Fruit fly (Drosophila melanogaster): ENCODE measurements around the gene Pi4KIIIalpha.
A peak's percentile ranks its signal among the peaks of the same experiment; 100 is the strongest.

Gene Pi4KIIIalpha

DNA sequence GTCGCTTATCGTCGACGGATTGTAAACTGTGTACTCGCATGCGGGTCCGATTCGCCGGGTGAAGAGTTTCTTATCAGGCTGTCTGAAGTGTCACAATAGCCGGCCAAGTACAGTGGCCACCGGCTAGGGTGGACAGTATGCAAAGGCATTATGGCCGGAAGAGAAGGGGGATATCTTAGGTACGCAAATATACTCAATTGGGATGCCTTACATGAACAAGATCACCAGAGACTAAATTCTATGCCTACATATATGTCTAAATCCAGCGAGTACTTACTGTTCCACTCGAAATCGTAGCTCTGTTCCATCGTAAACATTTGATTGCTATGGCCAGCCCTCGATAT is 30.9 kb upstream of the Pi4KIIIalpha start (continued):
- TF ChIP-seq gfzf (GFP tag; optimal IDR thresholded peaks at IDR 0.05) (peak; percentile 10), CG14860 (GFP tag; IDR thresholded peaks at IDR 0.05; ENCODE audit: partially characterized antibody) (no peak), CG4707 (GFP tag; optimal IDR thresholded peaks at IDR 0.05) (peak; percentile 64), CG33213 (GFP tag; optimal IDR thresholded peaks at IDR 0.05) (peak; percentile 91), Dbx (GFP tag; IDR thresholded peaks at IDR 0.05) (peak; percentile 96), Lim3 (GFP tag; IDR thresholded peaks at IDR 0.05) (peak; percentile 75), CG15269 (tag; optimal IDR thresholded peaks at IDR 0.05) (peak; percentile 93), Scr (GFP tag; IDR thresholded peaks at IDR 0.05; ENCODE audit: partially characterized antibody) (no peak), Sin3A (optimal IDR thresholded peaks at IDR 0.05) (no peak), crc (GFP tag; optimal IDR thresholded peaks at IDR 0.05) (peak; percentile 80), CG13123 (GFP tag; optimal IDR thresholded peaks at IDR 0.05) (peak; percentile 80), CG17912 (GFP tag; optimal IDR thresholded peaks at IDR 0.05) (no peak), CG12155 (GFP tag; optimal IDR thresholded peaks at IDR 0.05) (peak; percentile 90), ash1 (GFP tag; optimal IDR thresholded peaks at IDR 0.05) (peak; percentile 77), CG11247 (GFP tag; IDR thresholded peaks at IDR 0.05) (peak; percentile 95), Vsx1 (GFP tag; optimal IDR thresholded peaks at IDR 0.05) (peak; percentile 65), repo (GFP tag; optimal IDR thresholded peaks at IDR 0.05) (peak; percentile 92), Bgb (GFP tag; IDR thresholded peaks at IDR 0.05; ENCODE audit: partially characterized antibody) (no peak), dan (GFP tag; IDR thresholded peaks at IDR 0.05) (peak; percentile 63), NfI (GFP tag; optimal IDR thresholded peaks at IDR 0.05) (peak; percentile 86), CG8924 (tag; optimal IDR thresholded peaks at IDR 0.05) (peak; percentile 85), CG13287 (GFP tag; IDR thresholded peaks at IDR 0.05; ENCODE audit: partially characterized antibody) (no peak), Med (GFP tag) (peak; percentile 99), CG31388 (GFP tag; optimal IDR thresholded peaks at IDR 0.05) (peak; percentile 85), CG18599 (GFP tag; optimal IDR thresholded peaks at IDR 0.05) (peak; percentile 97), GATAe (GFP tag; conservative IDR thresholded peaks at IDR 0.05) (peak; percentile 98), CG3995 (GFP tag; optimal IDR thresholded peaks at IDR 0.05) (peak; percentile 75), corto (GFP tag; optimal IDR thresholded peaks at IDR 0.05) (peak; percentile 90), tgo (GFP tag; IDR thresholded peaks at IDR 0.05) (peak; percentile 94), Rx (GFP tag; IDR thresholded peaks at IDR 0.05) (peak; percentile 93), CG14441 (GFP tag; IDR thresholded peaks at IDR 0.05) (peak; percentile 96), Sox102F (GFP tag; optimal IDR thresholded peaks at IDR 0.05) (peak; percentile 87), twi (tag; optimal IDR thresholded peaks at IDR 0.05) (peak; percentile 52), Jarid2 (GFP tag; optimal IDR thresholded peaks at IDR 0.05) (no peak), vnd (GFP tag; IDR thresholded peaks at IDR 0.05; ENCODE audit: partially characterized antibody) (peak; percentile 55; the same call in 2 of the 3 replicates), Hr39 (optimal IDR thresholded peaks at IDR 0.05) (no peak), rib (GFP tag; IDR thresholded peaks at IDR 0.05) (peak; percentile 97), Spps (tag; optimal IDR thresholded peaks at IDR 0.05) (peak; percentile 39), tna (GFP tag; IDR thresholded peaks at IDR 0.05; ENCODE audit: partially characterized antibody) (no peak), CG9797 (GFP tag; optimal IDR thresholded peaks at IDR 0.05) (peak; percentile 18), CG4730 (GFP tag; IDR thresholded peaks at IDR 0.05) (peak; percentile 93), CG14050 (GFP tag; IDR thresholded peaks at IDR 0.05) (peak; percentile 88), CG7745 (tag; optimal IDR thresholded peaks at IDR 0.05) (no peak), CG17612 (GFP tag; IDR thresholded peaks at IDR 0.05) (peak; percentile 88), CG14965 (GFP tag; optimal IDR thresholded peaks at IDR 0.05; ENCODE audit: borderline replicate concordance) (peak; percentile 63), CG9817 (tag; optimal IDR thresholded peaks at IDR 0.05) (peak; percentile 84), CG9437 (GFP tag; optimal IDR thresholded peaks at IDR 0.05) (peak; percentile 58), Hmx (GFP tag; optimal IDR thresholded peaks at IDR 0.05) (peak; percentile 78), zf30C (GFP tag; optimal IDR thresholded peaks at IDR 0.05) (no peak), sima (GFP tag; optimal IDR thresholded peaks at IDR 0.05) (peak; percentile 38), vfl (GFP tag; optimal IDR thresholded peaks at IDR 0.05) (peak; percentile 84)
